Fruit fly (Drosophila melanogaster) whole organism, embryonic: ENCODE results near the gene CG5687.
A peak's percentile ranks its signal among the peaks of the same experiment; 100 is the strongest.

Source experiments
- Atf-2 ChIP-seq: fragments of 200-800 bp; sonication (Bioruptor generic); optimal IDR thresholded peaks from 2 replicates; lab custom pipeline; 2016; ENCODE audit warnings: missing biosample characterization, missing genetic modification characterization
- C15 ChIP-seq: fragments of 200-800 bp; sonication (Bioruptor generic); IDR thresholded peaks from 3 replicates; pipeline ENCODE4 v1.3.6; 2022; ENCODE audit warnings: missing biosample characterization, missing genetic modification characterization
- CG10209 ChIP-seq: fragments of 200-800 bp; sonication (Bioruptor generic); optimal IDR thresholded peaks from 3 replicates; lab custom pipeline; 2017; ENCODE audit warnings: missing biosample characterization, mild to moderate bottlenecking, missing genetic modification characterization, missing genetic modification reagents
- CG1024 ChIP-seq: fragments of 200-800 bp; sonication (Bioruptor generic); IDR thresholded peaks from 2 replicates; pipeline ENCODE4 v1.3.6; 2022; ENCODE audit warnings: missing biosample characterization, missing genetic modification characterization
- CG10274 ChIP-seq: fragments of 200-800 bp; sonication (Bioruptor generic); optimal IDR thresholded peaks from 3 replicates; lab custom pipeline; 2017; ENCODE audit warnings: missing biosample characterization, mild to moderate bottlenecking, missing genetic modification characterization
- CG10979 ChIP-seq: fragments of 200-800 bp; sonication (Bioruptor generic); optimal IDR thresholded peaks from 2 replicates; lab custom pipeline; 2018; ENCODE audit warnings: missing biosample characterization, mild to moderate bottlenecking, missing genetic modification characterization, moderate library complexity
- CG11696 ChIP-seq: fragments of 200-800 bp; sonication (Bioruptor generic); IDR thresholded peaks from 2 replicates; pipeline ENCODE4 v1.3.6; 2022; ENCODE audit warnings: missing biosample characterization, missing genetic modification characterization
- CG13894 ChIP-seq: fragments of 200-800 bp; sonication (Bioruptor generic); optimal IDR thresholded peaks from 3 replicates; lab custom pipeline; 2018; ENCODE audit warnings: missing biosample characterization, mild to moderate bottlenecking, missing genetic modification characterization, moderate library complexity
- CG15696 ChIP-seq: fragments of 200-800 bp; sonication (Bioruptor generic); optimal IDR thresholded peaks from 2 replicates; lab custom pipeline; 2019; ENCODE audit warnings: missing biosample characterization, mild to moderate bottlenecking, missing genetic modification characterization, moderate library complexity
- CG1603 ChIP-seq: fragments of 200-800 bp; sonication (Bioruptor generic); optimal IDR thresholded peaks from 2 replicates; lab custom pipeline; 2019; ENCODE audit warnings: missing biosample characterization, mild to moderate bottlenecking, missing genetic modification characterization, moderate library complexity
- CG16813 ChIP-seq: fragments of 200-800 bp; sonication (Bioruptor generic); IDR thresholded peaks from 3 replicates; pipeline ENCODE4 v1.3.6; 2022; ENCODE audit warnings: missing biosample characterization, missing genetic modification characterization; ENCODE audit not compliant: partially characterized antibody
- CG16863 ChIP-seq: fragments of 200-800 bp; sonication (Bioruptor generic); optimal IDR thresholded peaks from 3 replicates; lab custom pipeline; 2016; ENCODE audit warnings: missing biosample characterization, missing genetic modification characterization
- CG17361 ChIP-seq: fragments of 200-800 bp; sonication (Bioruptor generic); IDR thresholded peaks from 3 replicates; pipeline ENCODE4 v1.3.6; 2022; ENCODE audit warnings: missing biosample characterization, missing genetic modification characterization
- CG17802 ChIP-seq: fragments of 200-800 bp; sonication (Bioruptor generic); optimal IDR thresholded peaks from 2 replicates; lab custom pipeline; 2018; ENCODE audit warnings: missing biosample characterization, mild to moderate bottlenecking, missing genetic modification characterization, moderate library complexity
- CG2120 ChIP-seq: fragments of 200-800 bp; sonication (Bioruptor generic); optimal IDR thresholded peaks from 3 replicates; lab custom pipeline; 2016; ENCODE audit warnings: missing biosample characterization, missing genetic modification characterization
- CG3407 ChIP-seq: fragments of 200-800 bp; sonication (Bioruptor generic); optimal IDR thresholded peaks from 2 replicates; lab custom pipeline; 2018; ENCODE audit warnings: missing biosample characterization, mild to moderate bottlenecking, missing genetic modification characterization
- CG34224 ChIP-seq: fragments of 200-800 bp; sonication (Bioruptor generic); IDR thresholded peaks from 3 replicates; pipeline ENCODE4 v1.3.6; 2022; ENCODE audit warnings: missing biosample characterization, missing genetic modification characterization; ENCODE audit not compliant: partially characterized antibody
- CG4424 ChIP-seq: fragments of 200-800 bp; sonication (Bioruptor generic); optimal IDR thresholded peaks from 3 replicates; lab custom pipeline; 2016; ENCODE audit warnings: missing biosample characterization, missing genetic modification characterization
- CG6791 ChIP-seq: fragments of 200-800 bp; sonication (Bioruptor generic); IDR thresholded peaks from 3 replicates; pipeline ENCODE4 v1.3.6; 2022; ENCODE audit warnings: missing biosample characterization, missing genetic modification characterization; ENCODE audit not compliant: partially characterized antibody
- CG7987 ChIP-seq: fragments of 200-800 bp; sonication (Bioruptor generic); optimal IDR thresholded peaks from 2 replicates; lab custom pipeline; 2018; ENCODE audit warnings: missing biosample characterization, mild to moderate bottlenecking, missing genetic modification characterization, moderate library complexity
- CG8478 ChIP-seq: fragments of >200 bp; optimal IDR thresholded peaks from 2 replicates; lab custom pipeline; 2018
- CG8924 ChIP-seq: fragments of 200-800 bp; optimal IDR thresholded peaks from 3 replicates; lab custom pipeline; 2019; ENCODE audit warnings: missing biosample characterization, mild to moderate bottlenecking, missing genetic modification characterization, moderate library complexity
- CG9437 ChIP-seq: fragments of 200-800 bp; sonication (Bioruptor generic); optimal IDR thresholded peaks from 2 replicates; lab custom pipeline; 2018; ENCODE audit warnings: missing biosample characterization, mild to moderate bottlenecking, missing genetic modification characterization
- CkIIα-i1 ChIP-seq: fragments of 200-800 bp; sonication (Bioruptor generic); IDR thresholded peaks from 2 replicates; pipeline ENCODE4 v1.3.6; 2022; ENCODE audit warnings: missing biosample characterization, missing genetic modification characterization
- Gsc ChIP-seq: fragments of 200-800 bp; sonication (Bioruptor generic); IDR thresholded peaks from 2 replicates; pipeline ENCODE4 v1.3.6; 2022; ENCODE audit warnings: missing biosample characterization, missing genetic modification characterization
- H15 ChIP-seq: fragments of 200-800 bp; sonication (Bioruptor generic); IDR thresholded peaks from 3 replicates; pipeline ENCODE4 v1.3.6; 2022; ENCODE audit warnings: missing biosample characterization, missing genetic modification characterization
- Hand ChIP-seq: fragments of 200-800 bp; sonication (Bioruptor generic); optimal IDR thresholded peaks from 2 replicates; lab custom pipeline; 2017; ENCODE audit warnings: mild to moderate bottlenecking, missing biosample characterization, missing genetic modification reagents, missing genetic modification characterization
- Hr39 ChIP-seq: fragments of >200 bp; optimal IDR thresholded peaks from 2 replicates; lab custom pipeline; 2017
- Hr78 ChIP-seq, 2 experiments: fragments of 200-800 bp in 1 of 2; fragments of >200 bp in 1 of 2; sonication (Bioruptor generic) in 1 of 2; optimal IDR thresholded peaks; 2 replicates each; lab custom pipeline; 2017 to 2019; ENCODE audit warnings: missing biosample characterization in 2 of 2, missing genetic modification characterization in 2 of 2, mild to moderate bottlenecking in 1 of 2, moderate library complexity in 1 of 2
- Neu2 ChIP-seq: fragments of 200-800 bp; sonication (Bioruptor generic); optimal IDR thresholded peaks from 3 replicates; lab custom pipeline; 2016; ENCODE audit warnings: missing biosample characterization, missing genetic modification characterization, borderline replicate concordance
- Nf-YA ChIP-seq: fragments of 200-800 bp; sonication (Bioruptor generic); IDR thresholded peaks from 2 replicates; pipeline ENCODE4 v1.3.6; 2022; ENCODE audit warnings: missing biosample characterization, missing genetic modification characterization
- Nf-YC ChIP-seq: fragments of 200-800 bp; optimal IDR thresholded peaks from 3 replicates; lab custom pipeline; 2019; ENCODE audit warnings: missing biosample characterization, mild to moderate bottlenecking, missing genetic modification characterization, moderate library complexity
- Sin3A ChIP-seq: fragments of >200 bp; optimal IDR thresholded peaks from 2 replicates; lab custom pipeline; 2018
- Xrp1 ChIP-seq: fragments of 200-800 bp; sonication (Bioruptor generic); IDR thresholded peaks from 2 replicates; pipeline ENCODE4 v1.3.6; 2022; ENCODE audit warnings: missing biosample characterization, missing genetic modification characterization
- ap ChIP-seq: fragments of 200-800 bp; sonication (Bioruptor generic); IDR thresholded peaks from 2 replicates; pipeline ENCODE4 v1.3.6; 2022; ENCODE audit warnings: missing biosample characterization, missing genetic modification characterization
- bcd ChIP-seq: fragments of 200-800 bp; sonication (Bioruptor generic); optimal IDR thresholded peaks from 2 replicates; lab custom pipeline; 2017; ENCODE audit warnings: missing biosample characterization, mild to moderate bottlenecking, missing genetic modification characterization
- crc ChIP-seq: fragments of 200-800 bp; sonication (Bioruptor generic); optimal IDR thresholded peaks from 2 replicates; lab custom pipeline; 2016; ENCODE audit warnings: missing biosample characterization, missing genetic modification characterization
- dpn ChIP-seq, 2 experiments: fragments of 200-800 bp; sonication (Bioruptor generic); optimal IDR thresholded peaks; 3 replicates each; lab custom pipeline; 2016; ENCODE audit warnings: missing biosample characterization in 2 of 2, missing genetic modification characterization in 2 of 2
- ems ChIP-seq: fragments of 200-800 bp; sonication (Bioruptor generic); optimal IDR thresholded peaks from 3 replicates; lab custom pipeline; 2016; ENCODE audit warnings: missing biosample characterization, missing genetic modification characterization
- eyg ChIP-seq: fragments of 200-800 bp; sonication (Bioruptor generic); optimal IDR thresholded peaks from 3 replicates; lab custom pipeline; 2016; ENCODE audit warnings: missing biosample characterization, missing genetic modification characterization
- gcm ChIP-seq: fragments of 200-800 bp; sonication (Bioruptor generic); optimal IDR thresholded peaks from 2 replicates; lab custom pipeline; 2019; ENCODE audit warnings: missing biosample characterization, mild to moderate bottlenecking, missing genetic modification characterization, moderate library complexity
- hth ChIP-seq: fragments of >200 bp; optimal IDR thresholded peaks from 2 replicates; lab custom pipeline; 2017; ENCODE audit warnings: inconsistent platforms
- ken ChIP-seq: fragments of 200-800 bp; sonication (Bioruptor generic); IDR thresholded peaks from 3 replicates; pipeline ENCODE4 v1.3.6; 2022; ENCODE audit warnings: missing biosample characterization, missing genetic modification characterization
- klu ChIP-seq: fragments of 200-800 bp; sonication (Bioruptor generic); IDR thresholded peaks from 2 replicates; pipeline ENCODE4 v1.3.6; 2022; ENCODE audit warnings: missing biosample characterization, missing genetic modification characterization
- lbe ChIP-seq: fragments of 200-800 bp; sonication (Bioruptor generic); optimal IDR thresholded peaks from 2 replicates; lab custom pipeline; 2016; ENCODE audit warnings: missing biosample characterization, mild to moderate bottlenecking, missing genetic modification characterization
- pum ChIP-seq: fragments of 200-800 bp; sonication (Bioruptor generic); optimal IDR thresholded peaks from 2 replicates; lab custom pipeline; 2016; ENCODE audit warnings: missing biosample characterization, missing genetic modification characterization
- rib ChIP-seq: fragments of 200-800 bp; sonication (Bioruptor generic); IDR thresholded peaks from 2 replicates; pipeline ENCODE4 v1.3.6; 2022; ENCODE audit warnings: missing biosample characterization, missing genetic modification characterization
- row ChIP-seq: fragments of 200-800 bp; sonication (Bioruptor generic); IDR thresholded peaks from 3 replicates; pipeline ENCODE4 v1.3.6; 2022; ENCODE audit warnings: missing biosample characterization, missing genetic modification characterization
- schlank ChIP-seq: fragments of 200-800 bp; sonication (Bioruptor generic); optimal IDR thresholded peaks from 2 replicates; lab custom pipeline; 2018; ENCODE audit warnings: missing biosample characterization, mild to moderate bottlenecking, missing genetic modification characterization
- trem ChIP-seq: fragments of 200-800 bp; optimal IDR thresholded peaks from 3 replicates; lab custom pipeline; 2019; ENCODE audit warnings: missing biosample characterization, mild to moderate bottlenecking, missing genetic modification characterization, moderate library complexity
- trh ChIP-seq: fragments of 200-800 bp; sonication (Bioruptor generic); optimal IDR thresholded peaks from 2 replicates; lab custom pipeline; 2016; ENCODE audit warnings: missing biosample characterization, missing genetic modification characterization
- unc-4 ChIP-seq: fragments of 200-800 bp; sonication (Bioruptor generic); IDR thresholded peaks from 2 replicates; pipeline ENCODE4 v1.3.6; 2022; ENCODE audit warnings: missing biosample characterization, missing genetic modification characterization; ENCODE audit not compliant: partially characterized antibody
- usp ChIP-seq: fragments of >200 bp; optimal IDR thresholded peaks from 2 replicates; lab custom pipeline; 2017; ENCODE audit warnings: missing biosample characterization, missing genetic modification characterization

The CG5687 gene

DNA sequence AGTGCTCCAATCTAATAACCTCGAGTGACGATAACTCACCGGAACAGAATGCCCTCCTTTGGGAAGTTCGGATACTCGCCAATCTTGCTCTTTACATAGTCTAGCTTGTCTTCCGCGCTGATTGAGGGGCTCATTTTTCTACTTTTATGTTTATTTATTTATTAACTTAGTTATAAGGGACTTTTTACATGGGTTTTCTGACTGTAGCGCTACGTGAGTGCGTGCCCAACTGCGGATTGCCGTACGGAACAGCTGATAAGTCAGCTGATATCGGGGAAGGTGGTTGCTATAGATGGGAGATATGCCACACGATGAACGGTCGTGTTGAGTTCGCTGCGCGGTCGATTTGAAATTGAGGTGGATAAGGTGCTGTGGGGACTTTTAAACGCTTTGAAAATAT, 54.3 kb downstream of the CG5687 start, which contains the start of gene Aprt (continued):
- TF ChIP-seq CG1603 (tag; lab: Kevin White, UChicago), result peak; percentile 47
- no peak for TF ChIP-seq Xrp1 (GFP tag; lab: Robert Waterston, UW)
- TF ChIP-seq Atf-2, result no peak
- peak; percentile 68; the same call in 2 of the 3 replicates for TF ChIP-seq CG6791 (GFP tag; lab: Robert Waterston, UW)
- TF ChIP-seq schlank, result no peak
- no peak for TF ChIP-seq Nf-YC (tag; lab: Kevin White, UChicago)
- TF ChIP-seq unc-4 (GFP tag; lab: Robert Waterston, UW), result peak; percentile 87
- no peak for TF ChIP-seq CG10209
- TF ChIP-seq Nf-YA, result no peak
- peak; percentile 90 for TF ChIP-seq CG9437 (GFP tag; lab: Kevin White, UChicago)
- TF ChIP-seq lbe, result no peak
- TF ChIP-seq CG3407 (GFP tag; lab: Kevin White, UChicago), result no peak
- TF ChIP-seq eyg (GFP tag; lab: Kevin White, UChicago), result no peak
- TF ChIP-seq trem (tag; lab: Kevin White, UChicago), result peak; percentile 54
- no peak for TF ChIP-seq Gsc (GFP tag; lab: Robert Waterston, UW)
- TF ChIP-seq CG1024, result no peak
- TF ChIP-seq Sin3A (lab: Kevin White, UChicago), result no peak
- TF ChIP-seq trh, result no peak
- TF ChIP-seq CG17361, result no peak
- no peak for TF ChIP-seq ap (GFP tag; lab: Robert Waterston, UW)
- TF ChIP-seq gcm (GFP tag; lab: Kevin White, UChicago), result no peak
- no peak for TF ChIP-seq dpn (GFP tag; optimal IDR thresholded peaks at IDR 0.05; lab: Kevin White, UChicago)
- TF ChIP-seq rib (GFP tag; lab: Robert Waterston, UW), result no peak
- peak; percentile 19 for TF ChIP-seq CG13894 (tag; lab: Kevin White, UChicago)
- TF ChIP-seq CG34224 (GFP tag; lab: Robert Waterston, UW), result peak; percentile 94
- no peak for TF ChIP-seq CkIIα-i1 (GFP tag; lab: Robert Waterston, UW)
- no peak for TF ChIP-seq CG8924 (tag; lab: Kevin White, UChicago)
- no peak for TF ChIP-seq ems (GFP tag; lab: Kevin White, UChicago)
- no peak for TF ChIP-seq C15
- no peak for TF ChIP-seq H15 (GFP tag; lab: Robert Waterston, UW)
- no peak for TF ChIP-seq Hr39 (lab: Kevin White, UChicago)
- TF ChIP-seq CG16813 (GFP tag; lab: Robert Waterston, UW), result peak; percentile 66
- TF ChIP-seq row (GFP tag; lab: Robert Waterston, UW), result no peak; the same call in 2 of the 3 replicates
- no peak for TF ChIP-seq pum (GFP tag; lab: Kevin White, UChicago)
- no peak for TF ChIP-seq crc (GFP tag; lab: Kevin White, UChicago)
- no peak for TF ChIP-seq hth (lab: Kevin White, UChicago)
- no peak for TF ChIP-seq Neu2 (GFP tag; lab: Kevin White, UChicago)
- no peak for TF ChIP-seq Hand
- TF ChIP-seq CG4424 (GFP tag; lab: Kevin White, UChicago), result no peak
- no peak for TF ChIP-seq CG15696 (tag; lab: Kevin White, UChicago)
- no peak for TF ChIP-seq CG10274 (GFP tag; lab: Kevin White, UChicago)
- no peak for TF ChIP-seq CG7987 (GFP tag; lab: Kevin White, UChicago)
- no peak for TF ChIP-seq Hr78 (GFP tag; optimal IDR thresholded peaks at IDR 0.05; lab: Kevin White, UChicago)
- no peak for TF ChIP-seq klu (GFP tag; lab: Robert Waterston, UW)
- no peak for TF ChIP-seq CG11696 (GFP tag; lab: Robert Waterston, UW)
- no peak for TF ChIP-seq CG17802 (tag; lab: Kevin White, UChicago)
- no peak for TF ChIP-seq ken (GFP tag; lab: Robert Waterston, UW)
- no peak for TF ChIP-seq bcd (GFP tag; lab: Kevin White, UChicago)
- TF ChIP-seq CG16863, result no peak
- TF ChIP-seq CG10979 (tag; lab: Kevin White, UChicago), result no peak
- no peak for TF ChIP-seq usp (GFP tag; lab: Kevin White, UChicago)
- no peak for TF ChIP-seq CG2120 (GFP tag; lab: Kevin White, UChicago)
- no peak for TF ChIP-seq CG8478 (lab: Kevin White, UChicago)
